Fruit fly (Drosophila melanogaster) whole organism, embryonic: ENCODE measurements around the gene CG17105.

Experiments used
- Aef1 ChIP-seq: fragments of 200-800 bp; sonication (Bioruptor generic); IDR thresholded peaks from 3 replicates; pipeline ENCODE4 v1.3.6; 2022; ENCODE audit warnings: missing biosample characterization, missing genetic modification characterization
- Atf6 ChIP-seq: fragments of 200-800 bp; sonication (Bioruptor generic); IDR thresholded peaks from 2 replicates; pipeline ENCODE4 v1.3.6; 2022; ENCODE audit warnings: missing biosample characterization, missing genetic modification characterization
- Bgb ChIP-seq: fragments of 200-800 bp; sonication (Bioruptor generic); IDR thresholded peaks from 2 replicates; pipeline ENCODE4 v1.3.6; 2022; ENCODE audit warnings: missing biosample characterization, missing genetic modification characterization; ENCODE audit not compliant: partially characterized antibody
- CG11504 ChIP-seq: fragments of 200-800 bp; sonication (Bioruptor generic); optimal IDR thresholded peaks from 3 replicates; lab custom pipeline; 2019; ENCODE audit warnings: missing biosample characterization, mild to moderate bottlenecking, missing genetic modification characterization, moderate library complexity
- CG14965 ChIP-seq: fragments of 200-800 bp; sonication (Bioruptor generic); optimal IDR thresholded peaks from 2 replicates; lab custom pipeline; 2016; ENCODE audit warnings: missing biosample characterization, missing genetic modification characterization, borderline replicate concordance
- CG16815 ChIP-seq: fragments of 200-800 bp; sonication (Bioruptor generic); optimal IDR thresholded peaks from 3 replicates; lab custom pipeline; 2017; ENCODE audit warnings: missing biosample characterization, mild to moderate bottlenecking, missing genetic modification characterization
- CG17328 ChIP-seq: fragments of 200-800 bp; sonication (Bioruptor generic); IDR thresholded peaks from 2 replicates; pipeline ENCODE4 v1.3.6; 2022; ENCODE audit warnings: missing biosample characterization, missing genetic modification characterization
- CG17568 ChIP-seq: fragments of 200-800 bp; sonication (Bioruptor generic); optimal IDR thresholded peaks from 2 replicates; lab custom pipeline; 2018; ENCODE audit warnings: missing biosample characterization, mild to moderate bottlenecking, missing genetic modification characterization, moderate library complexity
- CG18619 ChIP-seq: fragments of 200-800 bp; sonication (Bioruptor generic); optimal IDR thresholded peaks from 3 replicates; lab custom pipeline; 2017; ENCODE audit warnings: missing biosample characterization, mild to moderate bottlenecking, missing genetic modification characterization
- CG2120 ChIP-seq: fragments of 200-800 bp; sonication (Bioruptor generic); optimal IDR thresholded peaks from 3 replicates; lab custom pipeline; 2016; ENCODE audit warnings: missing biosample characterization, missing genetic modification characterization
- CG3065 ChIP-seq: fragments of 200-800 bp; sonication (Bioruptor generic); optimal IDR thresholded peaks from 2 replicates; lab custom pipeline; 2016; ENCODE audit warnings: missing biosample characterization, missing genetic modification characterization
- CG31365 ChIP-seq: fragments of 200-800 bp; sonication (Bioruptor generic); optimal IDR thresholded peaks from 2 replicates; lab custom pipeline; 2018; ENCODE audit warnings: missing biosample characterization, mild to moderate bottlenecking, missing genetic modification characterization
- CG31388 ChIP-seq: fragments of 200-800 bp; sonication (Bioruptor generic); optimal IDR thresholded peaks from 2 replicates; lab custom pipeline; 2016; ENCODE audit warnings: missing biosample characterization, missing genetic modification characterization
- CG32532 ChIP-seq: fragments of 200-800 bp; sonication (Bioruptor generic); IDR thresholded peaks from 2 replicates; pipeline ENCODE4 v1.3.6; 2022; ENCODE audit warnings: missing biosample characterization, missing genetic modification characterization
- CG4282 ChIP-seq: fragments of 200-800 bp; sonication (Bioruptor generic); optimal IDR thresholded peaks from 2 replicates; lab custom pipeline; 2016; ENCODE audit warnings: missing biosample characterization, missing genetic modification characterization
- CG5180 ChIP-seq: fragments of 200-800 bp; sonication (Bioruptor generic); optimal IDR thresholded peaks from 3 replicates; lab custom pipeline; 2017; ENCODE audit warnings: missing biosample characterization, missing genetic modification characterization, mild to moderate bottlenecking, moderate library complexity, missing genetic modification reagents
- CG6683 ChIP-seq: fragments of 200-800 bp; sonication (Bioruptor generic); optimal IDR thresholded peaks from 2 replicates; lab custom pipeline; 2017; ENCODE audit warnings: missing biosample characterization, mild to moderate bottlenecking, missing genetic modification characterization, missing genetic modification reagents
- CG9609 ChIP-seq: fragments of 200-800 bp; sonication (Bioruptor generic); optimal IDR thresholded peaks from 3 replicates; lab custom pipeline; 2016; ENCODE audit warnings: missing biosample characterization, missing genetic modification characterization
- CG9932 ChIP-seq: fragments of 200-800 bp; sonication (Bioruptor generic); IDR thresholded peaks from 2 replicates; pipeline ENCODE4 v1.3.6; 2022; ENCODE audit warnings: missing biosample characterization, missing genetic modification characterization
- D19A ChIP-seq: fragments of 200-800 bp; optimal IDR thresholded peaks from 3 replicates; lab custom pipeline; 2019; ENCODE audit warnings: missing biosample characterization, mild to moderate bottlenecking, missing genetic modification characterization, moderate library complexity
- Dbx ChIP-seq: fragments of 200-800 bp; sonication (Bioruptor generic); IDR thresholded peaks from 3 replicates; pipeline ENCODE4 v1.3.6; 2022; ENCODE audit warnings: missing biosample characterization, missing genetic modification characterization
- HmgD ChIP-seq: fragments of 200-800 bp; sonication (Bioruptor generic); optimal IDR thresholded peaks from 3 replicates; lab custom pipeline; 2016; ENCODE audit warnings: missing biosample characterization, missing genetic modification characterization
- Hr51 ChIP-seq, 2 experiments: fragments of 200-800 bp; sonication (Bioruptor generic); optimal IDR thresholded peaks; 2 replicates in 1 of 2; 3 replicates in 1 of 2; lab custom pipeline; 2016 to 2018; ENCODE audit warnings: missing biosample characterization in 2 of 2, missing genetic modification characterization in 2 of 2, mild to moderate bottlenecking in 1 of 2, moderate library complexity in 1 of 2
- Med ChIP-seq: fragments of 200-800 bp; sonication (Bioruptor generic); peaks from one replicate; lab custom pipeline; 2016; ENCODE audit warnings: missing biosample characterization, missing genetic modification characterization, mild to moderate bottlenecking, inconsistent platforms, moderate library complexity
- Meics ChIP-seq: fragments of 200-800 bp; sonication (Bioruptor generic); optimal IDR thresholded peaks from 2 replicates; lab custom pipeline; 2017; ENCODE audit warnings: missing biosample characterization, mild to moderate bottlenecking, missing genetic modification characterization
- Rfx ChIP-seq: fragments of 200-800 bp; sonication (Bioruptor generic); IDR thresholded peaks from 2 replicates; pipeline ENCODE4 v1.3.6; 2022; ENCODE audit warnings: missing biosample characterization, missing genetic modification characterization
- Stat92E ChIP-seq, 3 experiments: fragments of >200 bp in 2 of 3; fragments of 200-800 bp in 1 of 3; sonication (Bioruptor generic) in 1 of 3; optimal IDR thresholded peaks; 2 replicates each; lab custom pipeline; 2017 to 2019; ENCODE audit warnings: missing biosample characterization in 3 of 3, missing genetic modification characterization in 3 of 3, mild to moderate bottlenecking in 1 of 3, moderate library complexity in 1 of 3
- Trl ChIP-seq, 3 experiments: fragments of >200 bp in 2 of 3; fragments of 200-800 bp in 1 of 3; sonication (Bioruptor generic) in 1 of 3; optimal IDR thresholded peaks; 2 replicates in 1 of 3; 3 replicates in 2 of 3; lab custom pipeline; 2016 to 2017; ENCODE audit warnings: missing biosample characterization in 1 of 3, missing genetic modification characterization in 1 of 3
- al ChIP-seq: fragments of 200-800 bp; sonication (Bioruptor generic); IDR thresholded peaks from 2 replicates; pipeline ENCODE4 v1.3.6; 2022; ENCODE audit warnings: missing biosample characterization, missing genetic modification characterization
- ato ChIP-seq: fragments of 200-800 bp; sonication (Bioruptor generic); IDR thresholded peaks from 2 replicates; pipeline ENCODE4 v1.3.6; 2022; ENCODE audit warnings: missing biosample characterization, missing genetic modification characterization; ENCODE audit not compliant: partially characterized antibody
- bsh ChIP-seq, 2 experiments: fragments of 200-800 bp; sonication (Bioruptor generic); optimal IDR thresholded peaks; 2 replicates each; lab custom pipeline; 2017 to 2018; ENCODE audit warnings: mild to moderate bottlenecking in 2 of 2, missing biosample characterization in 2 of 2, missing genetic modification characterization in 2 of 2, moderate library complexity in 1 of 2
- cg ChIP-seq: fragments of 200-800 bp; sonication (Bioruptor generic); optimal IDR thresholded peaks from 3 replicates; lab custom pipeline; 2019; ENCODE audit warnings: missing biosample characterization, mild to moderate bottlenecking, missing genetic modification characterization, moderate library complexity
- dmrt99B ChIP-seq: fragments of 200-800 bp; sonication (Bioruptor generic); optimal IDR thresholded peaks from 2 replicates; lab custom pipeline; 2018; ENCODE audit warnings: missing biosample characterization, mild to moderate bottlenecking, missing genetic modification characterization, moderate library complexity
- ftz-f1 ChIP-seq: fragments of 200-800 bp; sonication (Bioruptor generic); optimal IDR thresholded peaks from 2 replicates; lab custom pipeline; 2016; ENCODE audit warnings: missing biosample characterization, missing genetic modification characterization
- gem ChIP-seq: fragments of 200-800 bp; sonication (Bioruptor generic); optimal IDR thresholded peaks from 2 replicates; lab custom pipeline; 2019; ENCODE audit warnings: missing biosample characterization, mild to moderate bottlenecking, missing genetic modification characterization, moderate library complexity
- gfzf ChIP-seq: fragments of 200-800 bp; sonication (Bioruptor generic); optimal IDR thresholded peaks from 2 replicates; lab custom pipeline; 2016; ENCODE audit warnings: missing biosample characterization, mild to moderate bottlenecking, missing genetic modification characterization, moderate library complexity
- insv ChIP-seq, 2 experiments: fragments of 200-800 bp; sonication (Bioruptor generic); optimal IDR thresholded peaks; 3 replicates each; lab custom pipeline; 2016 to 2018; ENCODE audit warnings: missing biosample characterization in 2 of 2, missing genetic modification characterization in 2 of 2
- kay ChIP-seq: fragments of 200-800 bp; sonication (Bioruptor generic); optimal IDR thresholded peaks from 2 replicates; lab custom pipeline; 2016; ENCODE audit warnings: missing biosample characterization, missing genetic modification characterization
- ken ChIP-seq: fragments of 200-800 bp; sonication (Bioruptor generic); IDR thresholded peaks from 3 replicates; pipeline ENCODE4 v1.3.6; 2022; ENCODE audit warnings: missing biosample characterization, missing genetic modification characterization
- luna ChIP-seq: fragments of 200-800 bp; sonication (Bioruptor generic); optimal IDR thresholded peaks from 2 replicates; lab custom pipeline; 2016; ENCODE audit warnings: missing biosample characterization, missing genetic modification characterization
- pan ChIP-seq, 4 experiments: fragments of >200 bp in 3 of 4; fragments of 200-800 bp in 1 of 4; sonication (Bioruptor generic) in 1 of 4; optimal IDR thresholded peaks in 3 of 4; IDR thresholded peaks in 1 of 4; 2 replicates each; pipeline versions ENCODE4 v1.3.6 to Lab custom; 2017 to 2022; ENCODE audit warnings: missing biosample characterization in 2 of 4, missing genetic modification characterization in 2 of 4, mixed read lengths in 1 of 4
- sd ChIP-seq: fragments of 200-800 bp; sonication (Bioruptor generic); optimal IDR thresholded peaks from 3 replicates; lab custom pipeline; 2018; ENCODE audit warnings: missing biosample characterization, mild to moderate bottlenecking, missing genetic modification characterization, moderate library complexity
- sens ChIP-seq: fragments of 200-800 bp; sonication (Bioruptor generic); peaks from one replicate; lab custom pipeline; 2016; ENCODE audit warnings: missing biosample characterization, missing genetic modification characterization
- sisA ChIP-seq: fragments of 200-800 bp; sonication (Bioruptor generic); IDR thresholded peaks from 2 replicates; pipeline ENCODE4 v1.3.6; 2022; ENCODE audit warnings: missing biosample characterization, missing genetic modification characterization
- tio ChIP-seq: fragments of 200-800 bp; sonication (Bioruptor generic); optimal IDR thresholded peaks from 2 replicates; lab custom pipeline; 2017; ENCODE audit warnings: missing biosample characterization, missing genetic modification characterization, inconsistent platforms
- yki ChIP-seq: fragments of >200 bp; optimal IDR thresholded peaks from 3 replicates; lab custom pipeline; 2018

The CG17105 gene

DNA sequence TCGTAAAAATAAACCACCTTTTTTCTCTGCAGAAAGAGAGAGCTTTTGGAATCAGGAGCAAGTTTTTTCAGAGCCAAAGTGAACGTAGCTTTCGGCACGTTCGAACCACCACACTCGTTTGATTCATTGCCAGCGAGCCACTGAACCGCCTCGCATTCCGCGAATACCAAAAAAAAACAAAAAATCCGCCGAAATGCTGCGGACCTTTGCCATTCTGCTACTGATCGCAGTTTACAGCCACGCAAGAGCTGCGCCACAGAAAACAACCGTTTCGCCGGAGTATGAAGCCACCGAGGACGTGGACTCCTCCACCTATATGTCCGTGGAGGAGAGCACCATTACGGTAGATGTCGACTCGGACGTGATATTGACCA is 3.1 kb upstream of the CG17105 start:
- peak; percentile 92 for TF ChIP-seq sd (tag; lab: Kevin White, UChicago)
- TF ChIP-seq sens (GFP tag; lab: Kevin White, UChicago), result peak; percentile 28
- TF ChIP-seq Trl (optimal IDR thresholded peaks at IDR 0.05; lab: Kevin White, UChicago), result peak in 1 of 2 experiments; percentile 7
- TF ChIP-seq Trl (GFP tag; optimal IDR thresholded peaks at IDR 0.05; lab: Kevin White, UChicago), result no peak
- 0 out of 3 replicates have a peak, but pooled peaks have one; percentile 0 for TF ChIP-seq Aef1
- no peak for TF ChIP-seq CG18619 (GFP tag; lab: Kevin White, UChicago)
- TF ChIP-seq CG5180, result peak; percentile 47
- TF ChIP-seq pan (optimal IDR thresholded peaks at IDR 0.05; lab: Kevin White, UChicago), result no peak
- no peak for TF ChIP-seq pan (GFP tag; optimal IDR thresholded peaks at IDR 0.05 in 1 of 2, IDR thresholded peaks at IDR 0.05 in 1 of 2)
- 0 out of 3 replicates have a peak, but pooled peaks have one; percentile 33 for TF ChIP-seq ken (GFP tag; lab: Robert Waterston, UW)
- TF ChIP-seq, all 482 proteins: peak for 6

DNA sequence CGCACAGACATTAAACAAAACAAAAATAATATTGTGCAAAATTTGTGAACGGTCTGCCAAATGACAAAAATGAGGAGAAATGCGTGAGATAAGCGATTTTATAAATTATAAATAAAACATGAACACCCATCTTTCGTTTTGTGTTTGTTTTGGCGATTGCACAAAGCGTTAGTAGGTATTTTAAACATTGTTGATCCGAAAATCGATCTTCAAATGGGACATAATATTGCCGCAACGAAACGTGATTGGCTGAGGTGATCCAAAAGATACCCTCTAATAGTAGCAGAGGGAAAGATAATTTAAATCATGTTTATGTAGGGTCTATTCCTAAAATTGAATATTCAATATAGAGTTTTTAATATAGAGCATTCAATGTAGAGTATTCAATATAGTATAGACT is 1.3 kb upstream of the CG17105 start:
- TF ChIP-seq bsh (GFP tag; optimal IDR thresholded peaks at IDR 0.05; lab: Kevin White, UChicago) (no peak), CG31365 (tag; lab: Kevin White, UChicago) (no peak), Meics (peak; percentile 5), CG17328 (GFP tag; lab: Robert Waterston, UW) (no peak), luna (GFP tag; lab: Kevin White, UChicago) (no peak), ato (no peak), CG6683 (GFP tag; lab: Kevin White, UChicago) (no peak), Stat92E (GFP tag; optimal IDR thresholded peaks at IDR 0.05; lab: Kevin White, UChicago) (no peak), Rfx (GFP tag; lab: Robert Waterston, UW) (peak; percentile 22; the same call in 1 of the 2 replicates), cg (GFP tag; lab: Kevin White, UChicago) (no peak), CG2120 (peak; percentile 15), kay (GFP tag; lab: Kevin White, UChicago) (peak; percentile 6), HmgD (GFP tag; lab: Kevin White, UChicago) (no peak), al (GFP tag; lab: Robert Waterston, UW) (0 out of 2 replicates have a peak, but pooled peaks have one; percentile 15), D19A (tag; lab: Kevin White, UChicago) (peak; percentile 16), Bgb (no peak), CG14965 (no peak), CG16815 (GFP tag; lab: Kevin White, UChicago) (no peak), Dbx (GFP tag; lab: Robert Waterston, UW) (no peak), CG11504 (tag; lab: Kevin White, UChicago) (peak; percentile 38), gem (peak; percentile 17), dmrt99B (tag; lab: Kevin White, UChicago) (peak; percentile 12), Hr51 (GFP tag; optimal IDR thresholded peaks at IDR 0.05; lab: Kevin White, UChicago) (peak in 1 of 2 experiments; percentile 20), Med (GFP tag; lab: Kevin White, UChicago) (peak; percentile 74), yki (lab: Kevin White, UChicago) (no peak), Atf6 (GFP tag; lab: Robert Waterston, UW) (peak; percentile 15; the same call in 1 of the 2 replicates), insv (GFP tag; optimal IDR thresholded peaks at IDR 0.05; lab: Kevin White, UChicago) (no peak), sisA (GFP tag; lab: Robert Waterston, UW) (0 out of 2 replicates have a peak, but pooled peaks have one; percentile 10), CG31388 (GFP tag; lab: Kevin White, UChicago) (no peak), tio (no peak), ftz-f1 (GFP tag; lab: Kevin White, UChicago) (no peak), CG17568 (no peak), CG4282 (GFP tag; lab: Kevin White, UChicago) (no peak), CG32532 (GFP tag; lab: Robert Waterston, UW) (peak; percentile 28; the same call in 1 of the 2 replicates), CG9609 (GFP tag; lab: Kevin White, UChicago) (no peak), CG9932 (GFP tag; lab: Robert Waterston, UW) (peak; percentile 47; the same call in 1 of the 2 replicates), CG3065 (GFP tag; lab: Kevin White, UChicago) (no peak), gfzf (GFP tag; lab: Kevin White, UChicago) (no peak)
- TF ChIP-seq, all 482 proteins: peak for 15
